Worm (Caenorhabditis elegans): ENCODE results near the gene R01E6.5.

The R01E6.5 gene

DNA sequence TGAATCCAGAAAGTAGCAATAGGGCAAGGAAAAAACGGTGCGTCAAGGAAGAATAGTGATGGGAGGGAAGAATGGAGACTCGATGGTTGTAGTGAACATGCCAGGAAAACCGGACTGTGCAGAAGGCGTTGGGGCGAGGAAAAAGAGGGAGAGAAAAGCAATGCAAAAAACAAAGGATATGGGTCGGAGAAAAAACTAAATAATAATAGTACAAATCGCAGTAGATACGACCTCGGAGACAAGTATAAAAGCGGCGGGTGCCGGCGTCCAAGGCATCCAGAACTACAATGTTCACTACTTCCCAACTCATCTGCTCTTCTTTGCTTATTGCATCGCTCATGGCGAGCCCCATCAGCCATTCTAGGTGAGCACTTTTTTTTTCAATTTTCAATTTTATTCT lies at the start of gene R01E6.5:
Gene R01E6.5, plus strand, starts transcription at position 301 of the 400 bp plus-strand sequence.
- TF ChIP-seq nhr-85 (tag), result no peak
- TF ChIP-seq snpc-4 (tag; optimal IDR thresholded peaks at IDR 0.05), result no peak
- no peak for TF ChIP-seq unc-98 (GFP tag; IDR thresholded peaks at IDR 0.05)
- TF ChIP-seq nhr-47 (tag; optimal IDR thresholded peaks at IDR 0.05), result no peak
- no peak for TF ChIP-seq ceh-82 (tag; optimal IDR thresholded peaks at IDR 0.05)

DNA sequence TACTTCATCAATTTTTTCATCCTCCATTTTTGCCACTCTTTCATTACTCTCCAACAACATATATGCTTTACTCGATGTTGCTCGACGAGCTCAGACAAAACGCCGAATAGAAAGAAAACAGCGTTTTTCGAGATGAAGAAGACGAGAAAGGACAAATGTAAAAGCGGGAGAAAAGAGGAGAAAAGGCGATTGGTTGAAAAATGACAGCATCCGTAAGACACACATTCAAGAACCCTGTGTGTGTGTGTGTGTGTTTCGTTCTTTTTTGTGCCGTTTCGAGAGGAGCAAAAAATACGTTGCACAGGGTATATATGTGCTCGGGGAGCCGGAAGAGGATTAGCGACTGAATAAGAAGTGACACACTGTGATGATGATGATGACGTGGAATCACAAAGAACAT lies 43.1 kb upstream of the R01E6.5 start:
- TF ChIP-seq C04F5.9 (tag; optimal IDR thresholded peaks at IDR 0.05) (no peak), fkh-10 (GFP tag; optimal IDR thresholded peaks at IDR 0.05) (peak; percentile 45), efl-1 (optimal IDR thresholded peaks at IDR 0.05) (no peak), efl-1 (GFP tag; optimal IDR thresholded peaks at IDR 0.05 in 1 of 2) (peak in 1 of 2 experiments; percentile 56), mep-1 (tag; optimal IDR thresholded peaks at IDR 0.05) (no peak), lsy-2 (tag; optimal IDR thresholded peaks at IDR 0.05) (no peak), lin-14 (GFP tag; optimal IDR thresholded peaks at IDR 0.05) (peak; percentile 50), lin-39 (tag; optimal IDR thresholded peaks at IDR 0.05) (no peak), unc-86 (tag; optimal IDR thresholded peaks at IDR 0.05) (no peak), ets-5 (GFP tag; IDR thresholded peaks at IDR 0.05) (no peak)

DNA sequence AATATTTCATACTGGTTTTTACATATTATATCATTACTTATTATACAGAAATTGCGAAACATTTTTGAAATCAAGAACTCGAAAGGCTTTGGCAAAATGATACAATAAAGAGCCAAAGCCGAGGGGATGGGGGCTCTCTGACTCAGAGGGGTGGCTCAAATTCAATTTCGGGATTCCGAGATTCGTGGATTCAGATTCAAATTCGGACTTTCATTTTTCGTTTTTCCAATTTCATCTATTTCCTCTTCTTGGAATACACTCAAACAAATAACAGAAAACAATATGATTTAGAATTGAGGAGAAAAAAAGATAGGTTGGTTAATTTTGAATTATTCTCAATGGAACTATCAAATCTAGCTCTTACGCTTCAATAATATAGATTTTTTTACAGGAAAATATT lies 37.8 kb upstream of the R01E6.5 start:
- TF ChIP-seq ceh-82 (tag; optimal IDR thresholded peaks at IDR 0.05) (no peak), unc-62 (GFP tag; optimal IDR thresholded peaks at IDR 0.05) (no peak), grh-1 (GFP tag; IDR thresholded peaks at IDR 0.05) (no peak), fkh-10 (GFP tag; optimal IDR thresholded peaks at IDR 0.05) (peak; percentile 77), egl-13 (tag; optimal IDR thresholded peaks at IDR 0.05) (no peak), sox-4 (tag; optimal IDR thresholded peaks at IDR 0.05) (no peak), ztf-4 (tag; optimal IDR thresholded peaks at IDR 0.05) (no peak), nhr-20 (tag; optimal IDR thresholded peaks at IDR 0.05) (no peak), nhr-85 (tag) (peak; percentile 31), lin-14 (GFP tag; optimal IDR thresholded peaks at IDR 0.05) (peak; percentile 41), lsy-2 (tag; optimal IDR thresholded peaks at IDR 0.05) (no peak)

DNA sequence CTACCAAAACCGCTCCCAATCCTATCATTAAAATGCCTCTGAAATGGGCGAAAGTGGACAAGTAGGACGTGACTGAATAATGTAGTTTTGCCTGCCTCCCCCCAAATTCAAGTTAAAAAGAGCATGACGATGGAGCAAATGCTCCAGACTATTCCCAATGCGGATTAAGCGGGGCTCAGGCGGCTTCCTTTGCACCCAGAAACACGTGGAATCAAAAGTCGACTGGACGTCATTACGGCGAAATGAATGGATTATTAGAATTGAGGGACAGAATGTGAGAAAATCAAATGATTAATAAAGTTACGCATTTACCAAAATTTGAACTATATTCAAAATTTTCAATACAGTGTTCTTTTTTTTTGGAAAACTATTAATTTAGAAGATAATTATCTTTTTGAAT lies 36.9 kb upstream of the R01E6.5 start:
- TF ChIP-seq lin-14 (GFP tag; optimal IDR thresholded peaks at IDR 0.05) (peak; percentile 47), ceh-8 (GFP tag; optimal IDR thresholded peaks at IDR 0.05) (peak; percentile 5), unc-130 (tag; optimal IDR thresholded peaks at IDR 0.05) (no peak), irx-1 (tag; optimal IDR thresholded peaks at IDR 0.05) (no peak), dsc-1 (tag; optimal IDR thresholded peaks at IDR 0.05) (peak; percentile 81), sox-4 (tag; optimal IDR thresholded peaks at IDR 0.05) (peak; percentile 10), efl-3 (GFP tag; optimal IDR thresholded peaks at IDR 0.05) (no peak), nhr-237 (tag; optimal IDR thresholded peaks at IDR 0.05) (no peak), zip-4 (GFP tag; optimal IDR thresholded peaks at IDR 0.05) (no peak), unc-30 (tag; optimal IDR thresholded peaks at IDR 0.05) (no peak), snpc-4 (tag; optimal IDR thresholded peaks at IDR 0.05) (no peak), swsn-7 (tag; optimal IDR thresholded peaks at IDR 0.05) (no peak), F16B12.6 (tag; optimal IDR thresholded peaks at IDR 0.05) (no peak), alr-1 (tag; optimal IDR thresholded peaks at IDR 0.05; ENCODE audit: borderline replicate concordance) (no peak), fkh-8 (tag; optimal IDR thresholded peaks at IDR 0.05) (peak; percentile 79), lin-35 (GFP tag; optimal IDR thresholded peaks at IDR 0.05) (no peak), C34B4.2 (tag; optimal IDR thresholded peaks at IDR 0.05) (no peak), nhr-71 (tag; optimal IDR thresholded peaks at IDR 0.05) (peak; percentile 46), nhr-47 (tag; optimal IDR thresholded peaks at IDR 0.05) (peak; percentile 39), pax-3 (tag; optimal IDR thresholded peaks at IDR 0.05) (peak; percentile 27)

Measured in whole organism, L1 larva.